Worm (Caenorhabditis elegans) whole organism, L4 larva: ENCODE data around the gene hbl-1.
A peak's percentile ranks its signal among the peaks of the same experiment; 100 is the strongest.

ENCODE experiments used
- F10B5.3 ChIP-seq: sonication (generic microtip); optimal IDR thresholded peaks from 2 replicates; lab custom pipeline; 2016; ENCODE audit warnings: mild to moderate bottlenecking, missing genetic modification characterization, missing compliant biosample characterization
- F26F4.8 ChIP-seq: fragments of 200-800 bp; sonication (Bioruptor generic); conservative IDR thresholded peaks from 2 replicates; pipeline ENCODE4 v1.3.6; 2022; ENCODE audit warnings: missing genetic modification characterization, missing compliant biosample characterization
- F44E2.7 ChIP-seq: fragments of 200-800 bp; sonication (Bioruptor generic); IDR thresholded peaks from 2 replicates; pipeline ENCODE4 v2.1.2; 2022; ENCODE audit warnings: missing genetic modification characterization, missing compliant biosample characterization
- F49E8.2 ChIP-seq: sonication (generic microtip); optimal IDR thresholded peaks from 2 replicates; lab custom pipeline; 2016; ENCODE audit warnings: missing compliant biosample characterization, mild to moderate bottlenecking, missing genetic modification characterization, borderline replicate concordance
- R02D3.7 ChIP-seq: fragments of 150-350 bp; sonication (generic microtip); optimal IDR thresholded peaks from 3 replicates; lab custom pipeline; 2014; ENCODE audit warnings: missing biosample characterization, missing genetic modification characterization
- T20F7.1 ChIP-seq: fragments of 200-800 bp; sonication (Bioruptor generic); optimal IDR thresholded peaks from 2 replicates; lab custom pipeline; 2018; ENCODE audit warnings: mild to moderate bottlenecking, missing genetic modification characterization, missing compliant biosample characterization
- T26A8.4 ChIP-seq: fragments of 200-800 bp; sonication (Bioruptor generic); IDR thresholded peaks from 2 replicates; pipeline ENCODE4 v1.3.6; 2022; ENCODE audit warnings: missing genetic modification characterization, missing compliant biosample characterization
- Y105C5A.15 ChIP-seq: fragments of 200-800 bp; sonication (Bioruptor generic); IDR thresholded peaks from 2 replicates; pipeline ENCODE4 v1.3.6; 2022; ENCODE audit warnings: missing genetic modification characterization, missing compliant biosample characterization
- Y48G9A.11 ChIP-seq: fragments of 200-800 bp; sonication (Bioruptor generic); IDR thresholded peaks from 2 replicates; pipeline ENCODE4 v1.3.6; 2022; ENCODE audit warnings: missing genetic modification reagents, missing genetic modification characterization, missing compliant biosample characterization
- ZK546.5 ChIP-seq, 2 experiments: sonication (generic microtip); optimal IDR thresholded peaks; 2 replicates each; lab custom pipeline; 2017; ENCODE audit warnings: missing biosample characterization in 2 of 2, missing genetic modification characterization in 2 of 2
- aha-1 ChIP-seq: fragments of 150-350 bp; peaks from one replicate; lab custom pipeline; 2014; ENCODE audit warnings: missing biosample characterization, missing genetic modification characterization
- attf-4 ChIP-seq: sonication (generic microtip); optimal IDR thresholded peaks from 3 replicates; lab custom pipeline; 2017; ENCODE audit warnings: missing biosample characterization, missing genetic modification characterization
- ceh-32 ChIP-seq: sonication (generic microtip); optimal IDR thresholded peaks from 2 replicates; lab custom pipeline; 2016; ENCODE audit warnings: mild to moderate bottlenecking, missing genetic modification characterization, missing compliant biosample characterization; ENCODE audit not compliant: poor library complexity
- ceh-44 ChIP-seq: fragments of 200-800 bp; sonication (Bioruptor generic); IDR thresholded peaks from 2 replicates; pipeline ENCODE4 v1.3.6; 2022; ENCODE audit warnings: missing genetic modification reagents, missing genetic modification characterization, missing compliant biosample characterization
- ceh-62 ChIP-seq: sonication (generic microtip); optimal IDR thresholded peaks from 2 replicates; lab custom pipeline; 2017; ENCODE audit warnings: missing biosample characterization, missing genetic modification characterization
- ctbp-1 ChIP-seq: fragments of 200-800 bp; sonication (Bioruptor generic); IDR thresholded peaks from 2 replicates; pipeline ENCODE4 v1.3.6; 2022; ENCODE audit warnings: missing genetic modification reagents, missing genetic modification characterization, missing compliant biosample characterization
- daf-12 ChIP-seq: fragments of 150-350 bp; optimal IDR thresholded peaks from 2 replicates; lab custom pipeline; 2014; ENCODE audit warnings: missing biosample characterization, missing genetic modification reagents, missing genetic modification characterization
- dmd-6 ChIP-seq: fragments of 200-800 bp; sonication (Bioruptor generic); IDR thresholded peaks from 2 replicates; pipeline ENCODE4 v1.3.6; 2022; ENCODE audit warnings: missing genetic modification reagents, missing genetic modification characterization, missing compliant biosample characterization
- dmd-8 ChIP-seq: fragments of 200-800 bp; sonication (Bioruptor generic); IDR thresholded peaks from 2 replicates; pipeline ENCODE4 v1.3.6; 2022; ENCODE audit warnings: missing genetic modification characterization, missing compliant biosample characterization
- dve-1 ChIP-seq: sonication (generic microtip); optimal IDR thresholded peaks from 2 replicates; lab custom pipeline; 2017; ENCODE audit warnings: antibody characterized with exemption, mild to moderate bottlenecking, missing genetic modification characterization, missing compliant biosample characterization; ENCODE audit not compliant: insufficient read depth
- egl-27 ChIP-seq: sonication (generic microtip); optimal IDR thresholded peaks from 3 replicates; lab custom pipeline; 2017; ENCODE audit warnings: missing biosample characterization, missing genetic modification reagents, missing genetic modification characterization
- egl-43 ChIP-seq: fragments of 200-800 bp; sonication (Bioruptor generic); IDR thresholded peaks from 2 replicates; pipeline ENCODE4 v1.3.6; 2022; ENCODE audit warnings: missing genetic modification reagents, missing genetic modification characterization, missing compliant biosample characterization
- fkh-10 ChIP-seq: fragments of 150-350 bp; optimal IDR thresholded peaks from 2 replicates; lab custom pipeline; 2014; ENCODE audit warnings: missing biosample characterization, missing genetic modification reagents, missing genetic modification characterization
- hif-1 ChIP-seq, 2 experiments: sonication (generic microtip); optimal IDR thresholded peaks; 2 replicates each; lab custom pipeline; 2016 to 2017; ENCODE audit warnings: missing compliant biosample characterization in 2 of 2, missing genetic modification characterization in 2 of 2, missing genetic modification reagents in 2 of 2, missing genotype in 2 of 2, mild to moderate bottlenecking in 1 of 2
- hlh-30 ChIP-seq: sonication (generic microtip); optimal IDR thresholded peaks from 2 replicates; lab custom pipeline; 2017; ENCODE audit warnings: antibody characterized with exemption, mild to moderate bottlenecking, missing genetic modification characterization, missing compliant biosample characterization; ENCODE audit not compliant: insufficient read depth
- hmg-1.1 ChIP-seq: fragments of 200-800 bp; sonication (Bioruptor generic); IDR thresholded peaks from 2 replicates; pipeline ENCODE4 v1.3.6; 2022; ENCODE audit warnings: missing genetic modification reagents, missing genetic modification characterization, missing compliant biosample characterization
- lin-15B ChIP-seq: fragments of 150-350 bp; sonication (generic microtip); optimal IDR thresholded peaks from 3 replicates; lab custom pipeline; 2014; ENCODE audit warnings: missing biosample characterization, missing genetic modification characterization
- lin-39 ChIP-seq: fragments of 150-350 bp; optimal IDR thresholded peaks from 2 replicates; lab custom pipeline; 2014; ENCODE audit warnings: missing biosample characterization, missing genetic modification reagents, missing genetic modification characterization
- lir-3 ChIP-seq: sonication (generic microtip); optimal IDR thresholded peaks from 2 replicates; lab custom pipeline; 2016; ENCODE audit warnings: mild to moderate bottlenecking, missing genetic modification characterization, missing compliant biosample characterization
- lsy-2 ChIP-seq, 2 experiments: fragments of 150-350 bp in 1 of 2; sonication (generic microtip) in 1 of 2; optimal IDR thresholded peaks; 2 replicates each; lab custom pipeline; 2014 to 2017; ENCODE audit warnings: missing biosample characterization in 2 of 2, missing genetic modification characterization in 2 of 2
- madf-5 ChIP-seq, 2 experiments: fragments of 200-800 bp; sonication (Bioruptor generic); IDR thresholded peaks; 2 replicates each; pipeline ENCODE4 v1.3.6; 2022; ENCODE audit warnings: missing compliant biosample characterization in 2 of 2, missing genetic modification characterization in 2 of 2
- madf-9 ChIP-seq: fragments of 200-800 bp; sonication (Bioruptor generic); conservative IDR thresholded peaks from 2 replicates; pipeline ENCODE4 v1.3.6; 2022; ENCODE audit warnings: missing genetic modification reagents, missing genetic modification characterization, missing compliant biosample characterization
- mdt-29 ChIP-seq: fragments of 200-800 bp; sonication (Bioruptor generic); IDR thresholded peaks from 2 replicates; pipeline ENCODE4 v1.3.6; 2022; ENCODE audit warnings: missing genetic modification reagents, missing genetic modification characterization, missing compliant biosample characterization
- mep-1 ChIP-seq: fragments of 150-350 bp; sonication (generic microtip); optimal IDR thresholded peaks from 3 replicates; lab custom pipeline; 2014; ENCODE audit warnings: missing biosample characterization, missing genetic modification characterization
- mxl-3 ChIP-seq: fragments of 200-800 bp; sonication (Bioruptor generic); optimal IDR thresholded peaks from 2 replicates; lab custom pipeline; 2018; ENCODE audit warnings: mild to moderate bottlenecking, missing genetic modification characterization, missing compliant biosample characterization
- nhr-10 ChIP-seq: fragments of 150-350 bp; optimal IDR thresholded peaks from 2 replicates; lab custom pipeline; 2014; ENCODE audit warnings: missing biosample characterization, missing genetic modification characterization
- nhr-11 ChIP-seq: fragments of 150-350 bp; optimal IDR thresholded peaks from 2 replicates; lab custom pipeline; 2014; ENCODE audit warnings: missing biosample characterization, missing genetic modification characterization
- nhr-111 ChIP-seq: fragments of 200-800 bp; sonication (Bioruptor generic); optimal IDR thresholded peaks from 2 replicates; lab custom pipeline; 2018; ENCODE audit warnings: mild to moderate bottlenecking, missing genetic modification characterization, missing compliant biosample characterization
- nhr-237 ChIP-seq: sonication (generic microtip); optimal IDR thresholded peaks from 2 replicates; lab custom pipeline; 2017; ENCODE audit warnings: missing biosample characterization, missing genetic modification characterization
- nhr-48 ChIP-seq: sonication (generic microtip); optimal IDR thresholded peaks from 2 replicates; lab custom pipeline; 2016; ENCODE audit warnings: mild to moderate bottlenecking, missing genetic modification characterization, missing compliant biosample characterization
- nhr-6 ChIP-seq: fragments of 150-350 bp; optimal IDR thresholded peaks from 2 replicates; lab custom pipeline; 2014; ENCODE audit warnings: missing biosample characterization, missing genetic modification characterization
- php-3 ChIP-seq: fragments of 200-800 bp; sonication (Bioruptor generic); IDR thresholded peaks from 2 replicates; pipeline ENCODE4 v1.3.6; 2022; ENCODE audit warnings: missing genetic modification reagents, missing genetic modification characterization, missing compliant biosample characterization
- rbr-2 ChIP-seq: sonication (generic microtip); optimal IDR thresholded peaks from 2 replicates; lab custom pipeline; 2016; ENCODE audit warnings: missing genotype, missing genetic modification characterization, missing compliant biosample characterization
- set-16 ChIP-seq: fragments of 200-800 bp; sonication (Bioruptor generic); IDR thresholded peaks from 2 replicates; pipeline ENCODE4 v1.3.6; 2022; ENCODE audit warnings: missing genetic modification reagents, missing genetic modification characterization, missing compliant biosample characterization
- spr-1 ChIP-seq: sonication (generic microtip); optimal IDR thresholded peaks from 2 replicates; lab custom pipeline; 2016; ENCODE audit warnings: mild to moderate bottlenecking, missing genetic modification characterization, missing compliant biosample characterization
- unc-130 ChIP-seq: sonication (generic microtip); optimal IDR thresholded peaks from 2 replicates; lab custom pipeline; 2016; ENCODE audit warnings: missing genetic modification reagents, missing genetic modification characterization, missing compliant biosample characterization
- unc-62 ChIP-seq, 3 experiments: fragments of 150-350 bp in 1 of 3; sonication (generic microtip); optimal IDR thresholded peaks in 2 of 3; peaks in 1 of 3; 1 replicate in 1 of 3; 2 replicates in 2 of 3; lab custom pipeline; 2014 to 2017; ENCODE audit warnings: missing biosample characterization in 3 of 3, missing genetic modification characterization in 3 of 3, missing genetic modification reagents in 3 of 3, missing genotype in 1 of 3
- zfp-2 ChIP-seq: sonication (generic microtip); optimal IDR thresholded peaks from 2 replicates; lab custom pipeline; 2016; ENCODE audit warnings: mild to moderate bottlenecking, missing genetic modification characterization, missing compliant biosample characterization
- zip-2 ChIP-seq: fragments of 150-350 bp; optimal IDR thresholded peaks from 2 replicates; lab custom pipeline; 2014; ENCODE audit warnings: missing biosample characterization, missing genetic modification characterization
- ztf-7 ChIP-seq: fragments of 150-350 bp; optimal IDR thresholded peaks from 2 replicates; lab custom pipeline; 2014; ENCODE audit warnings: missing biosample characterization, missing genetic modification characterization

hbl-1 gene

ce11 chrX:5801156-5801592, 20.8 kb upstream of the hbl-1 start:
- TF ChIP-seq zip-2 (tag; lab: Kevin White, UChicago) (peak; percentile 82), Y105C5A.15 (no peak; the same call in 1 of the 2 replicates), fkh-10 (GFP tag; lab: Kevin White, UChicago) (peak; percentile 57), php-3 (GFP tag; lab: Robert Waterston, UW) (peak; percentile 83), dmd-6 (GFP tag; lab: Robert Waterston, UW) (peak; percentile 69), hmg-1.1 (GFP tag; lab: Robert Waterston, UW) (peak; percentile 98), attf-4 (tag; lab: Kevin White, UChicago) (peak; percentile 37), F44E2.7 (0 out of 2 replicates have a peak, but pooled peaks have one; percentile 59), T20F7.1 (GFP tag; lab: Kevin White, UChicago) (peak; percentile 68), unc-62 (GFP tag; optimal IDR thresholded peaks at IDR 0.05 in 1 of 2; lab: Kevin White, UChicago) (peak in 1 of 2 experiments; percentile 57), unc-62 (tag; optimal IDR thresholded peaks at IDR 0.05; lab: Kevin White, UChicago) (no peak), lin-39 (tag; lab: Kevin White, UChicago) (no peak), nhr-237 (tag; lab: Kevin White, UChicago) (peak; percentile 24), rbr-2 (peak; percentile 92), mdt-29 (GFP tag; lab: Robert Waterston, UW) (peak; percentile 85), ctbp-1 (GFP tag; lab: Robert Waterston, UW) (peak; percentile 98), dve-1 (peak; percentile 73), nhr-10 (peak; percentile 67), nhr-111 (GFP tag; lab: Kevin White, UChicago) (peak; percentile 85), egl-27 (peak; percentile 74), Y48G9A.11 (GFP tag; lab: Robert Waterston, UW) (peak; percentile 75), ZK546.5 (tag; optimal IDR thresholded peaks at IDR 0.05; lab: Kevin White, UChicago) (no peak), zfp-2 (tag; lab: Kevin White, UChicago) (peak; percentile 48), ceh-62 (tag; lab: Kevin White, UChicago) (no peak), set-16 (GFP tag; lab: Robert Waterston, UW) (peak; percentile 37; the same call in 1 of the 2 replicates), madf-9 (GFP tag; lab: Robert Waterston, UW) (peak; percentile 87), ztf-7 (tag; lab: Kevin White, UChicago) (peak; percentile 89), nhr-6 (peak; percentile 76), mxl-3 (peak; percentile 78), lin-15B (tag; lab: Kevin White, UChicago) (no peak), ceh-32 (tag; lab: Kevin White, UChicago) (peak; percentile 67), ceh-44 (GFP tag; lab: Robert Waterston, UW) (peak; percentile 58; the same call in 1 of the 2 replicates), R02D3.7 (tag; lab: Kevin White, UChicago) (no peak), hlh-30 (tag; lab: Kevin White, UChicago) (peak; percentile 81), T26A8.4 (GFP tag; lab: Robert Waterston, UW) (peak; percentile 93), nhr-48 (tag; lab: Kevin White, UChicago) (peak; percentile 85), daf-12 (tag; lab: Kevin White, UChicago) (no peak), unc-130 (GFP tag; lab: Kevin White, UChicago) (peak; percentile 73), madf-5 (GFP tag; IDR thresholded peaks at IDR 0.05; lab: Robert Waterston, UW) (peak; percentile 57 to 84; a peak in 3 of 4 replicates), aha-1 (tag; lab: Kevin White, UChicago) (peak; percentile 98), dmd-8 (GFP tag; lab: Robert Waterston, UW) (peak; percentile 94), mep-1 (peak; percentile 94), lsy-2 (tag; optimal IDR thresholded peaks at IDR 0.05; lab: Kevin White, UChicago) (peak; percentile 74 to 85), egl-43 (GFP tag; lab: Robert Waterston, UW) (peak; percentile 98), F26F4.8 (GFP tag; lab: Robert Waterston, UW) (peak; percentile 39; the same call in 1 of the 2 replicates), F10B5.3 (peak; percentile 85), F49E8.2 (tag; lab: Kevin White, UChicago) (peak; percentile 82), hif-1 (tag; optimal IDR thresholded peaks at IDR 0.05; lab: Kevin White, UChicago) (peak; percentile 59 to 63), lir-3 (tag; lab: Kevin White, UChicago) (peak; percentile 83), spr-1 (peak; percentile 86), nhr-11 (tag; lab: Kevin White, UChicago) (peak; percentile 82)
